Worm (Caenorhabditis elegans): Measurements from ENCODE around the gene aka-1.

DNA sequence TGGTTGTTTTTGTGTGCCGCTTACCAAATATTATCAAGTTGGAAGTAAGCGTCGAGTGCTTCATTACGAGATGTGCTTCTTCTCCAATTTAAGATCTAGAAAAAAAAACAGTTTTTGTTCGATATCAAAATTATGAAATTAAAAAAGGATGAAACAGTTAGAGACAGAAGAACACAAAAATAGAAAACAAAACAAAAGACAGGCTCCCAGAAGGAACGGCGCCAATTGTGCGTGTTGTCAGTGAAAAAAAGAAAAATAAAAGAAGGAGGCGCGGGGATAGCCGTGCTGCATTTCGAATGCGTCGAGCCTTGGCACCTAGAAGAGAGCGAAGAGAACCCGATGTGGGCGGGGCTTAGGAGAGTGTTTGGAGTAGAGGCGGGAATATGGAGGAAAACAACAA, 12.8 kb downstream of the aka-1 start, which contains the start of gene sro-1:
- no peak for TF ChIP-seq tab-1 (GFP tag; IDR thresholded peaks at IDR 0.05)
- TF ChIP-seq T22C8.4 (GFP tag; IDR thresholded peaks at IDR 0.05): no peak
- no peak for TF ChIP-seq ref-1 (GFP tag; conservative IDR thresholded peaks at IDR 0.05)
- no peak for TF ChIP-seq flt-1 (GFP tag; IDR thresholded peaks at IDR 0.05)
- TF ChIP-seq ztf-29 (GFP tag; IDR thresholded peaks at IDR 0.05): no peak
- TF ChIP-seq cog-1 (tag; optimal IDR thresholded peaks at IDR 0.05): no peak
- TF ChIP-seq klf-2 (GFP tag; conservative IDR thresholded peaks at IDR 0.05): no peak
- TF ChIP-seq med-1 (GFP tag; optimal IDR thresholded peaks at IDR 0.05; ENCODE audit: insufficient read depth): no peak
- no peak for TF ChIP-seq ztf-23 (GFP tag; IDR thresholded peaks at IDR 0.05)
